Fruit fly (Drosophila melanogaster): Measurements from ENCODE around the gene CG17129.

The CG17129 gene

dm6 chr3L:699368-700150 is 19.4 kb upstream of the CG17129 start (continued):
- TF ChIP-seq dpn (GFP tag; optimal IDR thresholded peaks at IDR 0.05), result peak in 1 of 2 experiments; percentile 29
- TF ChIP-seq zen (tag; optimal IDR thresholded peaks at IDR 0.05), result peak; percentile 0
- TF ChIP-seq Fer2 (tag; optimal IDR thresholded peaks at IDR 0.05), result no peak
- TF ChIP-seq sisA (GFP tag; IDR thresholded peaks at IDR 0.05), result no peak
- TF ChIP-seq CG4617 (GFP tag; optimal IDR thresholded peaks at IDR 0.05; ENCODE audit: borderline replicate concordance), result no peak
- TF ChIP-seq CG9817 (tag; optimal IDR thresholded peaks at IDR 0.05), result peak; percentile 31
- TF ChIP-seq CrebB (tag; optimal IDR thresholded peaks at IDR 0.05), result no peak
- TF ChIP-seq CG4854 (GFP tag; optimal IDR thresholded peaks at IDR 0.05), result no peak
- TF ChIP-seq CG6254 (GFP tag; optimal IDR thresholded peaks at IDR 0.05), result no peak
- peak; percentile 61 for TF ChIP-seq Hmr (GFP tag; optimal IDR thresholded peaks at IDR 0.05)
- no peak for TF ChIP-seq dimm (GFP tag; IDR thresholded peaks at IDR 0.05)
- no peak for TF ChIP-seq stwl (tag; optimal IDR thresholded peaks at IDR 0.05)
- peak; percentile 8 for TF ChIP-seq lab (GFP tag; optimal IDR thresholded peaks at IDR 0.05)
- peak; percentile 22 for TF ChIP-seq CG1603 (tag; optimal IDR thresholded peaks at IDR 0.05)
- TF ChIP-seq hth (optimal IDR thresholded peaks at IDR 0.05), result no peak
- no peak for TF ChIP-seq CG6765 (GFP tag; optimal IDR thresholded peaks at IDR 0.05)
- TF ChIP-seq slp2 (GFP tag; optimal IDR thresholded peaks at IDR 0.05), result no peak
- TF ChIP-seq kni (GFP tag; optimal IDR thresholded peaks at IDR 0.05), result peak; percentile 97
- peak; percentile 55 for TF ChIP-seq D19A (tag; optimal IDR thresholded peaks at IDR 0.05)
- peak; percentile 0 for TF ChIP-seq Nf-YB (GFP tag; optimal IDR thresholded peaks at IDR 0.05)
- TF ChIP-seq prd (optimal IDR thresholded peaks at IDR 0.05), result no peak
- TF ChIP-seq prd (GFP tag; IDR thresholded peaks at IDR 0.05), result 0 out of 3 replicates have a peak, but pooled peaks have one; percentile 34
- TF ChIP-seq bbx (GFP tag; IDR thresholded peaks at IDR 0.05; ENCODE audit: partially characterized antibody), result 0 out of 2 replicates have a peak, but pooled peaks have one; percentile 10
- no peak for TF ChIP-seq HHEX (GFP tag; optimal IDR thresholded peaks at IDR 0.05)
- TF ChIP-seq CG7928 (GFP tag; optimal IDR thresholded peaks at IDR 0.05), result no peak
- peak; percentile 9; the same call in 1 of the 3 replicates for TF ChIP-seq CG34224 (GFP tag; IDR thresholded peaks at IDR 0.05; ENCODE audit: partially characterized antibody)
- no peak for TF ChIP-seq CG10366 (GFP tag; IDR thresholded peaks at IDR 0.05)
- TF ChIP-seq Sin3A (optimal IDR thresholded peaks at IDR 0.05), result peak; percentile 3
- TF ChIP-seq CG1024 (GFP tag; IDR thresholded peaks at IDR 0.05), result no peak
- peak; percentile 22 for TF ChIP-seq fd96Cb (tag; optimal IDR thresholded peaks at IDR 0.05)
- TF ChIP-seq CG13775 (GFP tag; optimal IDR thresholded peaks at IDR 0.05), result peak; percentile 60
- TF ChIP-seq Six4 (GFP tag; optimal IDR thresholded peaks at IDR 0.05), result no peak
- TF ChIP-seq CG18599 (GFP tag; optimal IDR thresholded peaks at IDR 0.05), result peak; percentile 60
- peak; percentile 11 for TF ChIP-seq fd3F (GFP tag; optimal IDR thresholded peaks at IDR 0.05)
- TF ChIP-seq CG8924 (tag; optimal IDR thresholded peaks at IDR 0.05), result peak; percentile 45
- peak; percentile 52 for TF ChIP-seq CG3281 (GFP tag; optimal IDR thresholded peaks at IDR 0.05)
- peak; percentile 44 for TF ChIP-seq hkb (optimal IDR thresholded peaks at IDR 0.05)
- TF ChIP-seq hkb (GFP tag; IDR thresholded peaks at IDR 0.05), result no peak
- peak; percentile 34 for TF ChIP-seq Xbp1 (GFP tag; optimal IDR thresholded peaks at IDR 0.05)
- peak; percentile 27 for TF ChIP-seq Sox102F (GFP tag; optimal IDR thresholded peaks at IDR 0.05)
- TF ChIP-seq CG10274 (GFP tag; optimal IDR thresholded peaks at IDR 0.05), result no peak
- TF ChIP-seq CG7556 (GFP tag; optimal IDR thresholded peaks at IDR 0.05), result peak; percentile 77
- no peak for TF ChIP-seq so (GFP tag; IDR thresholded peaks at IDR 0.05)
- peak; percentile 29; the same call in 1 of the 2 replicates for TF ChIP-seq esg (GFP tag; conservative IDR thresholded peaks at IDR 0.05)
- TF ChIP-seq ap (GFP tag; IDR thresholded peaks at IDR 0.05), result no peak
- TF ChIP-seq jing (GFP tag; optimal IDR thresholded peaks at IDR 0.05), result peak; percentile 19
- TF ChIP-seq CG13287 (GFP tag; IDR thresholded peaks at IDR 0.05; ENCODE audit: partially characterized antibody), result 0 out of 2 replicates have a peak, but pooled peaks have one; percentile 11
- TF ChIP-seq tup (GFP tag; optimal IDR thresholded peaks at IDR 0.05), result no peak
- peak; percentile 54 for TF ChIP-seq Meics (GFP tag; optimal IDR thresholded peaks at IDR 0.05)
